Worm (Caenorhabditis elegans) whole organism, L4 larva: ENCODE measurements around the gene Y38E10A.28.

ENCODE experiments used
- attf-4 ChIP-seq: sonication (generic microtip); optimal IDR thresholded peaks from 3 replicates; lab custom pipeline; 2017; ENCODE audit warnings: missing biosample characterization, missing genetic modification characterization
- ceh-82 ChIP-seq: sonication (generic microtip); optimal IDR thresholded peaks from 2 replicates; lab custom pipeline; 2017; ENCODE audit warnings: missing biosample characterization, missing genetic modification characterization
- dpl-1 ChIP-seq: fragments of 150-350 bp; optimal IDR thresholded peaks from 2 replicates; lab custom pipeline; 2014; ENCODE audit warnings: missing biosample characterization, missing genetic modification reagents, missing genetic modification characterization
- hlh-30 ChIP-seq: sonication (generic microtip); optimal IDR thresholded peaks from 2 replicates; lab custom pipeline; 2017; ENCODE audit warnings: antibody characterized with exemption, mild to moderate bottlenecking, missing genetic modification characterization, missing compliant biosample characterization; ENCODE audit not compliant: insufficient read depth
- lin-13 ChIP-seq: fragments of 150-350 bp; optimal IDR thresholded peaks from 2 replicates; lab custom pipeline; 2014; ENCODE audit warnings: missing biosample characterization, missing genetic modification reagents, missing genetic modification characterization
- lin-15B ChIP-seq: fragments of 150-350 bp; sonication (generic microtip); optimal IDR thresholded peaks from 3 replicates; lab custom pipeline; 2014; ENCODE audit warnings: missing biosample characterization, missing genetic modification characterization
- madf-9 ChIP-seq: fragments of 200-800 bp; sonication (Bioruptor generic); conservative IDR thresholded peaks from 2 replicates; pipeline ENCODE4 v1.3.6; 2022; ENCODE audit warnings: missing genetic modification reagents, missing genetic modification characterization, missing compliant biosample characterization
- nhr-11 ChIP-seq: fragments of 150-350 bp; optimal IDR thresholded peaks from 2 replicates; lab custom pipeline; 2014; ENCODE audit warnings: missing biosample characterization, missing genetic modification characterization
- nhr-6 ChIP-seq: fragments of 150-350 bp; optimal IDR thresholded peaks from 2 replicates; lab custom pipeline; 2014; ENCODE audit warnings: missing biosample characterization, missing genetic modification characterization
- unc-39 ChIP-seq: sonication (generic microtip); optimal IDR thresholded peaks from 2 replicates; lab custom pipeline; 2017; ENCODE audit warnings: missing biosample characterization, missing genetic modification characterization
- zag-1 ChIP-seq: fragments of 150-350 bp; optimal IDR thresholded peaks from 2 replicates; lab custom pipeline; 2014; ENCODE audit warnings: missing biosample characterization, missing genetic modification characterization
- zip-2 ChIP-seq: fragments of 150-350 bp; optimal IDR thresholded peaks from 2 replicates; lab custom pipeline; 2014; ENCODE audit warnings: missing biosample characterization, missing genetic modification characterization
- ztf-11 ChIP-seq: fragments of 150-350 bp; optimal IDR thresholded peaks from 2 replicates; lab custom pipeline; 2014; ENCODE audit warnings: missing biosample characterization, missing genetic modification characterization

DNA sequence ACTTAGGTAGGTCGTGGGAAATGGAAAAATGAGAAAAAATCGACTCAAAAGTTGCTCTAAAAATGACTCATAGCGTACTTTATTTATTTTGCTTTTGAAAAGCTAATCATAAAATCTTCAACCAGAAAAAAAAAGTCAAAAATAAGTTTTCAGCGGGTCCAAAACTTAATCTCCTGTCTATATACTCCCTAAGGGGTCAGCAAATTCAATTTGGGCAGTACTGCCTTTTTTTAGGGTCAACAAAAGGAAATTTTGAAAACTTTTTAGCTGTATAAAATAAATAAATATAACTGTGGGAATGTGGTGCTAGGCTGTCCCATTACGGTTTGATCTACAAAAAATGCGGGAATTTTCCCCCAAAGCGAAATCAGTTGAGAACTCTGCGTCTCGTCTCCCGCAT, 39.9 kb downstream of the Y38E10A.28 start:
- TF ChIP-seq zag-1 (tag; lab: Kevin White, UChicago) (no peak), hlh-30 (tag; lab: Kevin White, UChicago) (no peak), lin-13 (GFP tag; lab: Kevin White, UChicago) (no peak), zip-2 (no peak), madf-9 (GFP tag; lab: Robert Waterston, UW) (no peak), dpl-1 (no peak), attf-4 (tag; lab: Kevin White, UChicago) (no peak), nhr-11 (tag; lab: Kevin White, UChicago) (no peak), nhr-6 (tag; lab: Kevin White, UChicago) (no peak), ceh-82 (tag; lab: Kevin White, UChicago) (no peak), ztf-11 (tag; lab: Kevin White, UChicago) (no peak), unc-39 (tag; lab: Kevin White, UChicago) (no peak), lin-15B (tag; lab: Kevin White, UChicago) (no peak)
